Fruit fly (Drosophila melanogaster): Measurements from ENCODE around the gene dnk.
A peak's percentile ranks its signal among the peaks of the same experiment; 100 is the strongest.

The dnk gene

DNA sequence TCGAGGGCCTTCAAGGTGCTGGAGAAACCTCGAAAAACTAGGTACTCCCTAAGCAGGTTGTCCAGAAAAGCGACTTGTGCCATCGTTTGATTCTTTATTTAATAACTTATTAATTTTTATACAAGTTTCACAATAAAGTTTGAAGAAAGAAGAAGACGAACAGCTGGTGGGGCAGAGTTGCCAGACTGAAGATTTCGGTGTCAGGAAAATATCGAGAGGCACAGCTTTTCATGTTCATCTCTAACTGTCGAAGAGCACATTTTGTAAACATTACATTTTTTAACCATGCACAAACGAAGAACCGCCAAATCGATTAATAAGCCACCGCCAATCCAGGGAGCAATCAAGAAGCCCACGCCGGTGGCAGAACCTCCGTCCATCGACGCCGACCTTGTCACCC, 43.1 kb downstream of the dnk start, which contains the start of the genes CG6005 and CG14286 (continued):
- TF ChIP-seq CG9139 (GFP tag; optimal IDR thresholded peaks at IDR 0.05) = no peak
- TF ChIP-seq esn (GFP tag; optimal IDR thresholded peaks at IDR 0.05) = peak; percentile 66
- peak; percentile 66 for TF ChIP-seq fkh (GFP tag; optimal IDR thresholded peaks at IDR 0.05)
- TF ChIP-seq CG31627 (GFP tag; optimal IDR thresholded peaks at IDR 0.05) = peak; percentile 63
- peak; percentile 9; the same call in 1 of the 2 replicates for TF ChIP-seq CG11294 (GFP tag; IDR thresholded peaks at IDR 0.05)
- peak; percentile 5 for TF ChIP-seq Sox15 (GFP tag; optimal IDR thresholded peaks at IDR 0.05)
- TF ChIP-seq CG4318 (GFP tag; optimal IDR thresholded peaks at IDR 0.05) = no peak
- no peak for TF ChIP-seq CG1621 (tag; optimal IDR thresholded peaks at IDR 0.05)
- no peak for TF ChIP-seq net (GFP tag; optimal IDR thresholded peaks at IDR 0.05)
- TF ChIP-seq Sox14 (GFP tag; optimal IDR thresholded peaks at IDR 0.05) = peak; percentile 68
- TF ChIP-seq dac (GFP tag; optimal IDR thresholded peaks at IDR 0.05) = no peak

DNA sequence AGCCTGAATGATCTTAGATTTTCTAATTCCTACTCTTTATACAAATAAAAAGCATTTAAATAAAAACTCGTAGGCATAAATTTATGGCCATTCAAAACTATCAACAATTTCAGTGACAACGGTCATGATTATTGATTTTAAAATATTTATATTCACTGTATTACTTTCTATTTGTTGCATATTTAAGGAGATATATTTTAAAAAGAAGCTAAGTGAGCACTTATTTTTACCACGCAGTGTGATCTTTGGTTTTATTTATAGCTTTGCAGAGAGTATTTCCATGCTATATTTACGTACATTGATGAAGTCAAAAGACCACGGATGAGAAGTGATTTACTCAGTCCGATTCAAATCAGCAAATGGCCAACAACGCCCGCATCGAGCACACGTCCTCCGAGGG, 44.0 kb downstream of the dnk start, which contains the start of gene CG14285:
TSS of gene CG14285 (plus strand) at position 339 of the 400 bp plus-strand sequence.
- TF ChIP-seq CG8319 (GFP tag; optimal IDR thresholded peaks at IDR 0.05) (no peak), lz (GFP tag; optimal IDR thresholded peaks at IDR 0.05) (no peak), CG10631 (GFP tag; optimal IDR thresholded peaks at IDR 0.05) (no peak), CG8119 (GFP tag; IDR thresholded peaks at IDR 0.05) (no peak), esn (GFP tag; optimal IDR thresholded peaks at IDR 0.05) (no peak), Met (GFP tag; optimal IDR thresholded peaks at IDR 0.05) (no peak), topi (GFP tag; optimal IDR thresholded peaks at IDR 0.05) (no peak), OdsH (GFP tag; optimal IDR thresholded peaks at IDR 0.05) (no peak), CG15336 (GFP tag; IDR thresholded peaks at IDR 0.05) (no peak), Eip75B (GFP tag; optimal IDR thresholded peaks at IDR 0.05) (no peak), Sox102F (GFP tag; optimal IDR thresholded peaks at IDR 0.05) (no peak), Gug (GFP tag; IDR thresholded peaks at IDR 0.05) (no peak), CG6854 (GFP tag; optimal IDR thresholded peaks at IDR 0.05) (no peak), dac (GFP tag; optimal IDR thresholded peaks at IDR 0.05) (no peak), Eip93F (GFP tag; optimal IDR thresholded peaks at IDR 0.05) (no peak), CG32006 (GFP tag; optimal IDR thresholded peaks at IDR 0.05) (no peak)

DNA sequence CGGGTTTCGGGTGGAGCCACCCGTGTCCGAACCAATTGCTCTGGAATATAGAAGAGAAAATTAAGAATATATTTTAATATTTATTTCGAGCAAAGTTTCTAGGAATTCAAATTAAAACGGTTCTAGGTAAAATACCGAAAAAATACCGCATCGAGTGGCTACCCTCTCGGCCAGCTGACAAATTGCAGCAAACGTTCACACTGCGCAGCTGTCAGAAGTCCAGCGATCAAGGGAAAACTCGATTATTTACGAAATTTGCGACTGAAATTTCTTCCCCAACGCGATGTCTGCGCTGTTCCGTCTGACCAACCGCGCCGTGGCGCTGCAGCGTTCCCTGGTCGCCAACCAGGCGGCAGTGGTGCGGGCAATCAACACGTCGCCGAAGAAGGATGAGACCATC, 46.4 kb downstream of the dnk start, which contains the start of gene NP15.6:
TSS of gene NP15.6 (plus strand) at position 204 of the 400 bp plus-strand sequence.
- TF ChIP-seq CG8319 (GFP tag; optimal IDR thresholded peaks at IDR 0.05) = no peak
- TF ChIP-seq achi (GFP tag; optimal IDR thresholded peaks at IDR 0.05) = peak; percentile 99

DNA sequence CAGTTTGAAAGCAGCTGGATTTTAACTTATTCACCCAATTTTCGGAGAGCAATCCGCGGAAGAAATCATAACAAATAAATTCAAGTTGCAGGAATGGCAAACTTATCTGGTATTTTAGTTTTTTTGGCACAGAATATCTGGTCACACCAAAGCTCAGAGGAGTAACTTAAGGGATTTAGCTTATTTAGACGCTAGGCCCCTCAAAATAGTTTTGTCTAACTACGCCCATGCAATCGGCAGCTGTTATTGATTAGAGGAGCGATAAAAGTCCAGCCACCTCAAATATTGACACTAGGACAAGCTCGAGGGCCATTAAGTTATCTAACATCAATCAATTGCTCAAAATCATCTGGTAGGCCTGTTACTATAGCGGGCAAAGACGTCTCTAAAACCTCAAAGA, 48.0 kb downstream of the dnk start, which contains the start of the genes GatA and P5cr:
TSS of gene GatA (minus strand) at position 100 of the 400 bp plus-strand sequence.
TSS of gene P5cr (plus strand) at position 174 of the 400 bp plus-strand sequence.
- TF ChIP-seq salr (GFP tag; optimal IDR thresholded peaks at IDR 0.05) = peak in 1 of 2 experiments; percentile 67
- no peak for TF ChIP-seq Met (GFP tag; optimal IDR thresholded peaks at IDR 0.05)
- peak; percentile 72 for TF ChIP-seq CG6792 (GFP tag; optimal IDR thresholded peaks at IDR 0.05)
- peak; percentile 83 for TF ChIP-seq Sox14 (GFP tag; optimal IDR thresholded peaks at IDR 0.05)
- TF ChIP-seq ss (GFP tag; optimal IDR thresholded peaks at IDR 0.05) = peak in 1 of 2 experiments; percentile 53
- peak; percentile 75 for TF ChIP-seq Lpt (GFP tag; optimal IDR thresholded peaks at IDR 0.05)
- TF ChIP-seq CG34406 (GFP tag; optimal IDR thresholded peaks at IDR 0.05) = peak; percentile 58
- TF ChIP-seq fkh (GFP tag; optimal IDR thresholded peaks at IDR 0.05) = peak; percentile 74
- TF ChIP-seq lz (GFP tag; optimal IDR thresholded peaks at IDR 0.05) = peak; percentile 82
- no peak for TF ChIP-seq CG10631 (GFP tag; optimal IDR thresholded peaks at IDR 0.05)
- peak; percentile 67 for TF ChIP-seq CG15336 (GFP tag; IDR thresholded peaks at IDR 0.05)
- TF ChIP-seq CG16779 (tag; optimal IDR thresholded peaks at IDR 0.05) = no peak
- TF ChIP-seq CG8319 (GFP tag; optimal IDR thresholded peaks at IDR 0.05) = no peak
- TF ChIP-seq Sox102F (GFP tag; optimal IDR thresholded peaks at IDR 0.05) = no peak
- TF ChIP-seq dac (GFP tag; optimal IDR thresholded peaks at IDR 0.05) = peak; percentile 72
- peak; percentile 72 for TF ChIP-seq CG1621 (tag; optimal IDR thresholded peaks at IDR 0.05)
- no peak for TF ChIP-seq Smox (GFP tag; optimal IDR thresholded peaks at IDR 0.05)
- TF ChIP-seq dsx (GFP tag; optimal IDR thresholded peaks at IDR 0.05; ENCODE audit: poor library complexity, severe bottlenecking) = peak; percentile 31
- TF ChIP-seq vri (GFP tag; optimal IDR thresholded peaks at IDR 0.05) = peak; percentile 86
- TF ChIP-seq esn (GFP tag; optimal IDR thresholded peaks at IDR 0.05) = peak; percentile 84
- TF ChIP-seq CG3919 (GFP tag; optimal IDR thresholded peaks at IDR 0.05) = peak; percentile 89
- peak; percentile 82 for TF ChIP-seq Eip75B (GFP tag; optimal IDR thresholded peaks at IDR 0.05)
- peak; percentile 77 for TF ChIP-seq CG7368 (GFP tag; optimal IDR thresholded peaks at IDR 0.05)
- TF ChIP-seq cyc (GFP tag; optimal IDR thresholded peaks at IDR 0.05) = peak; percentile 82
- no peak for TF ChIP-seq CG10669 (GFP tag; optimal IDR thresholded peaks at IDR 0.05)
- peak; percentile 68 for TF ChIP-seq Ets21C (GFP tag; optimal IDR thresholded peaks at IDR 0.05)
- no peak for TF ChIP-seq CG6808 (GFP tag; optimal IDR thresholded peaks at IDR 0.05)
- TF ChIP-seq CG32006 (GFP tag; optimal IDR thresholded peaks at IDR 0.05) = peak; percentile 79
- TF ChIP-seq CG11902 (GFP tag; optimal IDR thresholded peaks at IDR 0.05) = peak; percentile 50
- peak; percentile 69 for TF ChIP-seq CG3032 (tag; optimal IDR thresholded peaks at IDR 0.05)
- TF ChIP-seq CG8632 (GFP tag; optimal IDR thresholded peaks at IDR 0.05) = peak; percentile 51
- peak; percentile 55 for TF ChIP-seq CG6854 (GFP tag; optimal IDR thresholded peaks at IDR 0.05)
